Worm (Caenorhabditis elegans): ENCODE measurements around the gene hhat-2.

The hhat-2 gene

ce11 chrIV:14790579-14790978 is 38.3 kb downstream of the hhat-2 start (continued):
- no peak for TF ChIP-seq nfya-1 (tag; optimal IDR thresholded peaks at IDR 0.05; ENCODE audit: borderline replicate concordance, insufficient read depth)
- TF ChIP-seq B0261.1 (tag; optimal IDR thresholded peaks at IDR 0.05) = no peak
- TF ChIP-seq madf-10 (tag; optimal IDR thresholded peaks at IDR 0.05) = no peak
- no peak for TF ChIP-seq K12H6.12 (tag; optimal IDR thresholded peaks at IDR 0.05)
- no peak for TF ChIP-seq attf-5 (GFP tag; optimal IDR thresholded peaks at IDR 0.05)
- TF ChIP-seq hlh-26 (GFP tag; conservative IDR thresholded peaks at IDR 0.05) = no peak
- 0 out of 2 replicates have a peak, but pooled peaks have one; percentile 28 for TF ChIP-seq Y67H2A.10 (GFP tag; conservative IDR thresholded peaks at IDR 0.05)
- no peak for TF ChIP-seq F55B11.4 (tag; optimal IDR thresholded peaks at IDR 0.05; ENCODE audit: borderline replicate concordance, insufficient read depth)
- peak; percentile 76 for TF ChIP-seq Y79H2A.3 (GFP tag; conservative IDR thresholded peaks at IDR 0.05)
- TF ChIP-seq snpc-1.1 (tag; optimal IDR thresholded peaks at IDR 0.05; ENCODE audit: insufficient read depth) = peak; percentile 31

DNA sequence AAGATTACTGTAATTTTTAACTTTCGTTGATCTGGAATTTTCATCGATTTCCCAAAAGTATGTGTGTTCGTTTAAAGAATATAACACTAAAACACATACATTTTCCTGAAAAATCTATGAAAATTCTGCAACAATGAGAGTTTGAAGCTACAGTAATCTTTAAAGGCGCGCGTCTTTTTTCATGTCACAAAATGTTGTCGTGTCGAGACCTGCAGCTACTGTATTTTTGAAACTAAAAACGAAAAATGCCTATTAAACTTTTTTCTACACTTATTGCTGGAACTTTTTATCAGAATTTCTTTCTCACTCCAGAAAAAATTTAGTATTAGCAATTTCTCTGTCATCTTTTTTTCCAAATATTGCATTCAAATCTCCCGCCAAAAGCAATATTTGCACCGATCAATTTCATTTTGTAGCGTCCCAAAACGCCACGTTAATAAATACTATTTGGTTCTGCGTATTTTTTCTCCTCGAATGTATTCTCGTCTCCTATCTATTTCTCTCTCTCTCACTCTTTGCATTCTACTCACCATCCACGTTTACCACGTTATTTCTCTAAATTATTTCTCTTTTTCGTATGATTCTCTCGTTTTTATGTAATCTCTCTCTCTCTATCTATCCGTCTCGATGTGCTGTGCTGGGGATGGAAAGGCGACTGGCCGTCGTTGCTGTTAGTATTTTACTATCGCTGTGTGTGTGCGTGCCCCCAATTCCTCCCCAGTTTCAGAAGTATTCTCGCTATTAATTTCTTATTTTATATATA is 42.4 kb downstream of the hhat-2 start, which contains the start of gene melo-1:
Gene melo-1 (plus strand): TSS at position 658 of the 763 bp plus-strand sequence.
- TF ChIP-seq lin-54 (GFP tag; optimal IDR thresholded peaks at IDR 0.05) (peak; percentile 23), hlh-26 (GFP tag; conservative IDR thresholded peaks at IDR 0.05) (no peak), snpc-4 (GFP tag; optimal IDR thresholded peaks at IDR 0.05) (no peak), snpc-4 (tag; optimal IDR thresholded peaks at IDR 0.05) (peak; percentile 8 to 67 (median 40)), sea-2 (GFP tag; IDR thresholded peaks at IDR 0.05) (no peak), lir-1 (GFP tag; conservative IDR thresholded peaks at IDR 0.05) (no peak), pbrm-1 (GFP tag; IDR thresholded peaks at IDR 0.05) (peak; percentile 22; the same call in 1 of the 2 replicates), ceh-100 (GFP tag; IDR thresholded peaks at IDR 0.05) (no peak), Y67H2A.10 (GFP tag; conservative IDR thresholded peaks at IDR 0.05) (no peak), attf-5 (GFP tag; optimal IDR thresholded peaks at IDR 0.05) (peak; percentile 46), cebp-1 (GFP tag; IDR thresholded peaks at IDR 0.05) (no peak), cebp-1 (tag; optimal IDR thresholded peaks at IDR 0.05) (peak; percentile 64), attf-6 (GFP tag; IDR thresholded peaks at IDR 0.05) (0 out of 2 replicates have a peak, but pooled peaks have one; percentile 14), B0336.3 (GFP tag; IDR thresholded peaks at IDR 0.05) (0 out of 2 replicates have a peak, but pooled peaks have one; percentile 18), snpc-1.1 (tag; optimal IDR thresholded peaks at IDR 0.05; ENCODE audit: insufficient read depth) (no peak), rec-8 (tag; optimal IDR thresholded peaks at IDR 0.05) (no peak), madf-10 (tag; optimal IDR thresholded peaks at IDR 0.05) (no peak), repo-1 (tag; optimal IDR thresholded peaks at IDR 0.05) (no peak), T26A5.8 (tag; optimal IDR thresholded peaks at IDR 0.05) (no peak), hmg-1.2 (GFP tag; IDR thresholded peaks at IDR 0.05) (peak; percentile 94), nhr-80 (tag; optimal IDR thresholded peaks at IDR 0.05) (peak; percentile 29), ztf-3 (GFP tag; optimal IDR thresholded peaks at IDR 0.05) (no peak), lin-40 (tag; optimal IDR thresholded peaks at IDR 0.05) (peak; percentile 7), sdz-38 (tag; optimal IDR thresholded peaks at IDR 0.05) (no peak), chd-7 (tag; optimal IDR thresholded peaks at IDR 0.05) (no peak), lsl-1 (GFP tag; optimal IDR thresholded peaks at IDR 0.05) (peak; percentile 76), F33H1.4 (GFP tag; IDR thresholded peaks at IDR 0.05) (peak; percentile 38; the same call in 1 of the 2 replicates), bed-1 (GFP tag; IDR thresholded peaks at IDR 0.05) (no peak), C17E4.6 (GFP tag; IDR thresholded peaks at IDR 0.05) (no peak), dox-1 (GFP tag; IDR thresholded peaks at IDR 0.05) (peak; percentile 39; the same call in 1 of the 2 replicates), nhr-120 (GFP tag; IDR thresholded peaks at IDR 0.05) (no peak), let-607 (tag; optimal IDR thresholded peaks at IDR 0.05) (peak; percentile 76 to 80)

Data from whole organism, young adult.